Worm (Caenorhabditis elegans): ENCODE measurements around the gene Y71H2B.8.

- no peak for TF ChIP-seq ZK546.5 (tag; optimal IDR thresholded peaks at IDR 0.05)
- no peak for TF ChIP-seq ceh-82 (tag; optimal IDR thresholded peaks at IDR 0.05)
- TF ChIP-seq elt-3 (tag; optimal IDR thresholded peaks at IDR 0.05): no peak
- no peak for TF ChIP-seq skn-1 (tag; optimal IDR thresholded peaks at IDR 0.05)
- no peak for TF ChIP-seq lin-11 (tag; optimal IDR thresholded peaks at IDR 0.05)
Observed at ce11 chrIII:2578993-2579392, at the start of gene Y71H2B.8.
